Fruit fly (Drosophila melanogaster) S2 (cell line): Measurements from ENCODE around the gene rtet.

Source experiments
- CG8478 ChIP-seq: fragments of >200 bp; optimal IDR thresholded peaks from 2 replicates; lab custom pipeline; 2018
- CTCF ChIP-seq, 2 experiments: fragments of >200 bp; optimal IDR thresholded peaks; 2 replicates each; lab custom pipeline; 2018

- no peak for TF ChIP-seq CG8478 (lab: Kevin White, UChicago)
- no peak for TF ChIP-seq CTCF (optimal IDR thresholded peaks at IDR 0.05; lab: Kevin White, UChicago)
Observed at dm6 chr3R:21063433-21063832, 44.8 kb upstream of the rtet start.
